Worm (Caenorhabditis elegans): Measurements from ENCODE around the gene Y37D8A.4.

Y37D8A.4 gene

DNA sequence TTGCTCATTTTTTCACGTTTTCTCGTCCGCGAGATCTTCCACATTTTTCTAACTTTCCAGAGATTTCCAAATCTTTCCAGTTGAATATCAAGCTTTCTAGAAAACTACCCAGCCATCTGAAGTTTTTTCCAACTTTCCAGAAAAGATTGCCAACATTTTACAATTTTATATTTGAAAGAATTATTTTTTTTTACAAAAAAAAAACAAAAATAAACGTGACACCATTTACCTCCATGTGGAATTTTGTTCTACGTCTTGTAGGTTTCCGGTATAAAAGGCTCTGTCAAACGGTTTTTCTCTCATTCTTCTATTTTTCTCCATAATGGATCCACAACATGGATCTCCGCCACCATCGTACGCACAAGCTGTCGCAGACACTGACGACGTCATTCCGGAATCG is 25.9 kb upstream of the Y37D8A.4 start, which contains the start of gene Y37D8A.8:
Gene Y37D8A.8, plus strand, starts transcription at position 301 of the 400 bp plus-strand sequence.
- TF ChIP-seq tra-4 (tag; optimal IDR thresholded peaks at IDR 0.05) (no peak), tbx-37 (GFP tag; conservative IDR thresholded peaks at IDR 0.05) (no peak), hmbx-1 (tag; optimal IDR thresholded peaks at IDR 0.05) (no peak), scrt-1 (GFP tag; IDR thresholded peaks at IDR 0.05) (no peak), hnd-1 (tag; optimal IDR thresholded peaks at IDR 0.05) (no peak)

DNA sequence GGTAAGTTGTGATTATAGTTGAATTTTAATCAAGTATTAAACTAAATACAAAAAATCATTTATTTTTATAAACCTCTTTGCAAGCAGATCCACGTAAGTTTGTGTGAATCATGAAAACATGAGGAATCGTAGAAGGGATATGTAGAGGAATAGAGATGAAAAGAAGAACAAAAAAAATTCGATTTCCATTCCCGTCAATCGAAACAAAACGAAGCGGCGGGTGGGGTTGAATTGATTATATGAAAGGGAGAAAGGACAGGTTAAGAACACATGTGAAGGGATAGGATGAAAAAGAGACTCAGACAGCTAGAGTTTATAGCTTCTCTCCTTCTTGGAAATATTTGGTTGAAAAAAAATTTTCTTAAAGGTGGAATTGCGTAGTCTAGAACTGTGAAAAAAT is 21.4 kb upstream of the Y37D8A.4 start:
- TF ChIP-seq tra-4 (tag; optimal IDR thresholded peaks at IDR 0.05) (no peak), aly-1 (tag; optimal IDR thresholded peaks at IDR 0.05) (no peak), ama-1 (optimal IDR thresholded peaks at IDR 0.05) (no peak), ceh-13 (GFP tag; optimal IDR thresholded peaks at IDR 0.05) (no peak), ets-7 (tag; optimal IDR thresholded peaks at IDR 0.05) (no peak), hmbx-1 (tag; optimal IDR thresholded peaks at IDR 0.05) (no peak), scrt-1 (GFP tag; IDR thresholded peaks at IDR 0.05) (no peak), flt-1 (GFP tag; IDR thresholded peaks at IDR 0.05) (no peak), sea-1 (GFP tag; conservative IDR thresholded peaks at IDR 0.05) (no peak), hnd-1 (tag; optimal IDR thresholded peaks at IDR 0.05) (no peak), B0310.2 (tag; optimal IDR thresholded peaks at IDR 0.05) (no peak), tbx-11 (GFP tag; IDR thresholded peaks at IDR 0.05) (no peak), ceh-36 (tag; optimal IDR thresholded peaks at IDR 0.05) (no peak), hmg-4 (GFP tag; optimal IDR thresholded peaks at IDR 0.05) (no peak), tbx-37 (GFP tag; conservative IDR thresholded peaks at IDR 0.05) (no peak), pes-1 (GFP tag; IDR thresholded peaks at IDR 0.05) (no peak)

DNA sequence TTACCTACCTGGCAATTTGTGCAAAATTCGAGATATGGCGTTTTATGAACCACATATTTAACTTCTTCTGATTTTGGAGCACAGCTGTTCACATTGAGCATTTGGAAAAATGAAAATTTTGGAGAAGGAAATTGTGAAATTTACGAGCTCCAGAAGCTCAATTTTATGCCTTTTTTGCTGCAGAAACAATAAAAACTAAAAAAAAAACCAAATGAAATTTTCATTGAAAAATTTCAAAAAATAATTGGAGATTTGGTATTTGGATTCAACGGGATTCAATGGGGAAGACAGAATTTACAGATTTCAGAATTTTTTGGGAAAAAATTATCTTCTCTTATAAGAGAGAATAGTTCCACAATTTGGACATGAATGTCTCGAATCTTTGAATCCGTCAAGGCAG is 17.9 kb upstream of the Y37D8A.4 start, which contains the start of gene Y37D8A.26:
Gene Y37D8A.26, minus strand, starts transcription at position 101 of the 400 bp plus-strand sequence.
- TF ChIP-seq hmbx-1 (tag; optimal IDR thresholded peaks at IDR 0.05) (no peak), ama-1 (optimal IDR thresholded peaks at IDR 0.05) (no peak), B0310.2 (tag; optimal IDR thresholded peaks at IDR 0.05) (no peak)

DNA sequence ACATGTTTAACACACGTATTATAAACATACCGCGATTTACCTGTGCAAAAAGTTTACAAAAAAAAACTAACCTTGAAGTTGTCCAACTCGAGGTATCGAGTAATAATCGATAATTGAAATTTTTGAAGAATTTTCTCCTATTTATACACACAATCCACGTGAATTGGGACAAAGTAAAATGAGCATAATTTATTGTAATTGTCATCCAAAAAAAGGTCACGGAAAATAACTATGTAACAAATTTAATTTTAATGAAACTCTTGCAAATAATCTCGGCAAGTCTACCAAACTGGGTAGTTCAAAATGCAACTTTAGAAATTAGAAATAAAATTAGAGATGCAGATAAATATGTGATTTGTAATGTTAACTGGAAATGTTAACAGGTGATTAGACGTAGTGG is 16.6 kb upstream of the Y37D8A.4 start, which contains the start of gene Y37D8A.5:
Gene Y37D8A.5, minus strand, starts transcription at position 101 of the 400 bp plus-strand sequence.
- TF ChIP-seq sea-1 (GFP tag; conservative IDR thresholded peaks at IDR 0.05) (no peak), ama-1 (optimal IDR thresholded peaks at IDR 0.05) (no peak), flt-1 (GFP tag; IDR thresholded peaks at IDR 0.05) (no peak), tra-4 (tag; optimal IDR thresholded peaks at IDR 0.05) (no peak), ceh-36 (tag; optimal IDR thresholded peaks at IDR 0.05) (no peak), hnd-1 (tag; optimal IDR thresholded peaks at IDR 0.05) (no peak), hmg-4 (GFP tag; optimal IDR thresholded peaks at IDR 0.05) (no peak), scrt-1 (GFP tag; IDR thresholded peaks at IDR 0.05) (no peak), tbx-37 (GFP tag; conservative IDR thresholded peaks at IDR 0.05) (no peak), hmbx-1 (tag; optimal IDR thresholded peaks at IDR 0.05) (no peak), B0310.2 (tag; optimal IDR thresholded peaks at IDR 0.05) (no peak), F13C5.2 (tag; optimal IDR thresholded peaks at IDR 0.05) (no peak), pes-1 (GFP tag; IDR thresholded peaks at IDR 0.05) (no peak), tbx-11 (GFP tag; IDR thresholded peaks at IDR 0.05) (no peak), aly-1 (tag; optimal IDR thresholded peaks at IDR 0.05) (no peak), ets-7 (tag; optimal IDR thresholded peaks at IDR 0.05) (no peak), ceh-13 (GFP tag; optimal IDR thresholded peaks at IDR 0.05) (no peak)

DNA sequence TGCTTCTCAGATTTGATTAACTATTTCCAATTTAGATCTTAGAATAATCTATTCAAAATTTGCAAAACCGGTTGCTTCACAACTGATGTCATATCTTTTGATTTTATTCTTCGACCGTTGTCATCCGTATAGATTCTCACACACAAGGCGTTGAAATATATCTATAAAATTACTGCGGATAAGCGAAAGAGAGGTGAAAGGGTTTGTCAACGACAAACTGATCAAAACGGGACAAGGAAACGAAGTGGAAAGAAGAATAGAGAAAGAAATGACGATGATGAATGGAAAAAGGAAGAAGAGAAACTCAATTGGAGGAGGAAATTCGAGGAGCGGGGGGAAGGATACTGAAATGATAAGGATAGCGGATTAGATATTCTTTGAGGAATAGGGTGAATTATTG is 12.3 kb upstream of the Y37D8A.4 start:
- no peak for TF ChIP-seq aly-1 (tag; optimal IDR thresholded peaks at IDR 0.05)
- no peak for TF ChIP-seq ets-7 (tag; optimal IDR thresholded peaks at IDR 0.05)
- no peak for TF ChIP-seq tbx-11 (GFP tag; IDR thresholded peaks at IDR 0.05)
- TF ChIP-seq ceh-13 (GFP tag; optimal IDR thresholded peaks at IDR 0.05), result no peak
- TF ChIP-seq ceh-36 (tag; optimal IDR thresholded peaks at IDR 0.05), result no peak
- no peak for TF ChIP-seq sea-1 (GFP tag; conservative IDR thresholded peaks at IDR 0.05)
- TF ChIP-seq hnd-1 (tag; optimal IDR thresholded peaks at IDR 0.05), result no peak
- no peak for TF ChIP-seq flt-1 (GFP tag; IDR thresholded peaks at IDR 0.05)
- TF ChIP-seq F13C5.2 (tag; optimal IDR thresholded peaks at IDR 0.05), result no peak
- no peak for TF ChIP-seq ama-1 (optimal IDR thresholded peaks at IDR 0.05)
- TF ChIP-seq scrt-1 (GFP tag; IDR thresholded peaks at IDR 0.05), result no peak
- no peak for TF ChIP-seq pes-1 (GFP tag; IDR thresholded peaks at IDR 0.05)
- no peak for TF ChIP-seq hmbx-1 (tag; optimal IDR thresholded peaks at IDR 0.05)

DNA sequence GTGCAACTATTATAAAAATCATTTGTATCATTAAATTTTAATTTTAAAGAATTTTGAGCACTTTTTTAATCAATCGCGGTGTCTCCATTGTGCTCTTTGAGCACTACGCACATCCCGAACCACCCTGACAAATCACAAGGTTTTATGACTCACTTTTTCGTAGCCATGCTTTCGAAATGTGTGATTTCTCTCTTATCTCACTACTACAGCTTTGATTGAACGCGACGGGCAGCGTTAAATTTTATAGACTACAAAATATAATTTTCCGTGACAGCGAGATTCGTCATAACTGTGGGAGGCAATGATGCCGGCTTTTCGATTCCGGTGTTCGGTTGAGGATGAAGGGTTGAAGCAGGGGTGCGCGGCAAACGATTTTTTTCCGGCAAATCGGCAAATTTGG is 10.9 kb upstream of the Y37D8A.4 start:
- TF ChIP-seq B0310.2 (tag; optimal IDR thresholded peaks at IDR 0.05) (no peak), sea-1 (GFP tag; conservative IDR thresholded peaks at IDR 0.05) (no peak), aly-1 (tag; optimal IDR thresholded peaks at IDR 0.05) (no peak), ama-1 (optimal IDR thresholded peaks at IDR 0.05) (no peak), tbx-37 (GFP tag; conservative IDR thresholded peaks at IDR 0.05) (no peak), F13C5.2 (tag; optimal IDR thresholded peaks at IDR 0.05) (no peak), flt-1 (GFP tag; IDR thresholded peaks at IDR 0.05) (no peak), tra-4 (tag; optimal IDR thresholded peaks at IDR 0.05) (no peak), ets-7 (tag; optimal IDR thresholded peaks at IDR 0.05) (no peak), tbx-11 (GFP tag; IDR thresholded peaks at IDR 0.05) (no peak), hnd-1 (tag; optimal IDR thresholded peaks at IDR 0.05) (no peak), pes-1 (GFP tag; IDR thresholded peaks at IDR 0.05) (no peak), hmbx-1 (tag; optimal IDR thresholded peaks at IDR 0.05) (no peak), ceh-13 (GFP tag; optimal IDR thresholded peaks at IDR 0.05) (no peak), scrt-1 (GFP tag; IDR thresholded peaks at IDR 0.05) (no peak), ceh-36 (tag; optimal IDR thresholded peaks at IDR 0.05) (no peak), hmg-4 (GFP tag; optimal IDR thresholded peaks at IDR 0.05) (no peak)

DNA sequence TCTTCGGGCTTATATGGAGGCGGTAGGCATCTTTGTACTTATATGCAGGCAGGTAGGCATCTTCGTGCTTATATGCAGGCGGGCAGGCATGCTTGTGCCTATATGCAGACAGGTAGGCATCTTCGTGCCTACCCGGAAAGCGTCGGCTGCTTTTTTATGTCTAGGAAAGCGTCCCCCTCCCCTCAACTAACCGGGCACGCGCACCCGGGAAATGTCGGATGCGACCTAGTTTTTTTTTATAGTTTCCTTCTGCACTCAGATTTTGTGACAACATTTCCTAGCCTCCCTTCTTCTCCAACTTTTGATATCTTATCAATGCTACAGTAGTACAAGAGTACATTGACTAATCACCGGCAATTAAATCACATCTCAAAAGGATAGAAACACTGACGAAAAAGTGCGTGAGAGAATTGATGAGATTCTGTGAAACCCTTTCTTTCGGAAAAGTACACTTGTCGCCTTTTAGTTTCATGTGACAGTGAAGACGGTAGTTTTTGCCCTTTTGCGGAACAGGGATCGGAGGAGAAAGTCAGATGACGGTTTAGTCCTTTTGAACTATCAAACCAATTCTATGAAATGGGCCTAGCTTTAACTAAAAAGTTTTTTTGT is 10.3 kb upstream of the Y37D8A.4 start:
- no peak for TF ChIP-seq scrt-1 (GFP tag; IDR thresholded peaks at IDR 0.05)
- no peak for TF ChIP-seq F13C5.2 (tag; optimal IDR thresholded peaks at IDR 0.05)
- TF ChIP-seq pes-1 (GFP tag; IDR thresholded peaks at IDR 0.05), result no peak
- no peak for TF ChIP-seq hmbx-1 (tag; optimal IDR thresholded peaks at IDR 0.05)
- no peak for TF ChIP-seq ceh-36 (tag; optimal IDR thresholded peaks at IDR 0.05)
- TF ChIP-seq B0310.2 (tag; optimal IDR thresholded peaks at IDR 0.05), result no peak
- no peak for TF ChIP-seq hmg-4 (GFP tag; optimal IDR thresholded peaks at IDR 0.05)

All from whole organism, early embryonic.